Worm (Caenorhabditis elegans): Measurements from ENCODE around the gene tag-191.

DNA sequence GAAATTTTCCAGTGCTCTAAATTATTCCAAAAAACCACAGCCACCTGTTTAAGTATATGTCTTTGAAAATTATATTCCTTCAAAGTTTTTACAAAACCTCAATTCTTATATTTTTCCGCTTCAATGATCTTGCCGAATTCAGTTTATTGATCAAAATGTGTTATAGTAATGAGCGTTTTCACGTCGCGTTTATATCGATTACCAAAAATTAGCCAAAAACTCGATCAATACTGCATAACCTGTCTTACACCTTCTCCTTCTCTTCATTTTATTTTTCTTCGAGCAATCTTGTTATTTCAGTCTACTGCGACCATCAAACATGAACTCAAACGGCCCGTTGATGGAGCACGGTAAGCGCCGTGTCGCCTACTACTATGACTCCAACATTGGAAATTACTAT is 11.1 kb downstream of the tag-191 start, which contains the start of gene hda-1:
- TF ChIP-seq lin-39 (tag; optimal IDR thresholded peaks at IDR 0.05), result no peak
- TF ChIP-seq zag-1 (tag; optimal IDR thresholded peaks at IDR 0.05), result no peak
- no peak for TF ChIP-seq ztf-4 (tag; optimal IDR thresholded peaks at IDR 0.05)
- TF ChIP-seq nhr-77 (tag; optimal IDR thresholded peaks at IDR 0.05), result no peak
- TF ChIP-seq nhr-237 (tag; optimal IDR thresholded peaks at IDR 0.05), result no peak
- TF ChIP-seq lin-11 (tag; optimal IDR thresholded peaks at IDR 0.05), result no peak

All from whole organism, L2 larva.